Worm (Caenorhabditis elegans) whole organism, L3 larva: ENCODE data around the gene T13C5.6.

Experiments used
- aly-2 ChIP-seq: fragments of 150-350 bp; optimal IDR thresholded peaks from 2 replicates; lab custom pipeline; 2014; ENCODE audit warnings: missing biosample characterization, missing genetic modification characterization
- ama-1 ChIP-seq: fragments of 150-350 bp; optimal IDR thresholded peaks from 2 replicates; lab custom pipeline; 2018
- elt-1 ChIP-seq: fragments of 150-350 bp; optimal IDR thresholded peaks from 2 replicates; lab custom pipeline; 2014; ENCODE audit warnings: missing biosample characterization, missing genetic modification characterization
- elt-2 ChIP-seq: sonication (generic microtip); optimal IDR thresholded peaks from 2 replicates; lab custom pipeline; 2016; ENCODE audit warnings: missing genetic modification reagents, mild to moderate bottlenecking, missing genetic modification characterization, missing compliant biosample characterization
- nhr-11 ChIP-seq: fragments of 150-350 bp; optimal IDR thresholded peaks from 2 replicates; lab custom pipeline; 2014; ENCODE audit warnings: missing biosample characterization, missing genetic modification characterization
- nhr-77 ChIP-seq: fragments of 150-350 bp; optimal IDR thresholded peaks from 2 replicates; lab custom pipeline; 2014; ENCODE audit warnings: missing biosample characterization, missing genetic modification characterization
- tbx-2 ChIP-seq: sonication (generic microtip); optimal IDR thresholded peaks from 2 replicates; lab custom pipeline; 2016; ENCODE audit warnings: mild to moderate bottlenecking, missing genetic modification characterization, missing compliant biosample characterization

DNA sequence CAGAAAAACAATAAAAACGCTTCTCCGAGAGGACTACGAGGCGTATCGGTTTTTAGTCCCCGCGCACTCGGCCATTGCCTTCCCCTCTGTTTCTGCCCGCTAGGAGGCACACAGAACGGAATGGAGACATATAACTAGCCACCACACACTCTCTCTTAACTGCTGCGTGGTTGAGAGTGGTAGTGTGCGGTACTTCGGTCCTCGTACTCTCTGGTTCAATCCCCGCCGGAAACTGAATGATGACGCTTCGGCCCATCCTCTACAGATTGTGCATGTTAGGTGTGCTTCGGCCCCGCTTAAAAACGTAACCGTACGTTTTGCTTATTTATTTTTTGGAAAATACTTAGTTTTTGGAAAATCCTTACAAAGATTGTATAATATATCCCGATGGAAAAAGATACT is at the start of gene T13C5.6:
- TF ChIP-seq nhr-77 (tag; lab: Kevin White, UChicago) (peak; percentile 24), nhr-11 (tag; lab: Kevin White, UChicago) (peak; percentile 11), elt-1 (tag; lab: Kevin White, UChicago) (no peak), aly-2 (tag; lab: Kevin White, UChicago) (peak; percentile 48), elt-2 (peak; percentile 74), tbx-2 (peak; percentile 85), ama-1 (lab: Kevin White, UChicago) (no peak)
